Worm (Caenorhabditis elegans) whole organism, mixed stage, embryonic: Measurements from ENCODE around the gene nep-21.

Experiments used
- M03D4.4 ChIP-seq: sonication (generic microtip); optimal IDR thresholded peaks from 2 replicates; lab custom pipeline; 2017; ENCODE audit warnings: mild to moderate bottlenecking, missing genetic modification characterization, missing compliant biosample characterization
- bed-3 ChIP-seq: fragments of 200-800 bp; sonication (Bioruptor generic); optimal IDR thresholded peaks from 3 replicates; lab custom pipeline; 2018; ENCODE audit warnings: mild to moderate bottlenecking, missing genetic modification characterization, moderate library complexity, missing compliant biosample characterization
- ceh-39 ChIP-seq: fragments of 150-350 bp; optimal IDR thresholded peaks from 2 replicates; lab custom pipeline; 2014; ENCODE audit warnings: missing biosample characterization, missing genetic modification characterization
- ceh-43 ChIP-seq: fragments of 200-800 bp; sonication (Bioruptor generic); optimal IDR thresholded peaks from 2 replicates; lab custom pipeline; 2018; ENCODE audit warnings: mild to moderate bottlenecking, missing genetic modification characterization, moderate library complexity, missing compliant biosample characterization
- ceh-83 ChIP-seq: fragments of 200-800 bp; sonication (Bioruptor generic); optimal IDR thresholded peaks from 2 replicates; lab custom pipeline; 2018; ENCODE audit warnings: mild to moderate bottlenecking, missing genetic modification characterization, missing compliant biosample characterization
- ces-1 ChIP-seq: fragments of 150-350 bp; optimal IDR thresholded peaks from 2 replicates; lab custom pipeline; 2014; ENCODE audit warnings: missing biosample characterization, missing genetic modification reagents, missing genetic modification characterization
- cnd-1 ChIP-seq: fragments of 200-800 bp; sonication (Bioruptor generic); optimal IDR thresholded peaks from 2 replicates; lab custom pipeline; 2018; ENCODE audit warnings: mild to moderate bottlenecking, missing genetic modification characterization, missing compliant biosample characterization
- drap-1 ChIP-seq: fragments of 200-800 bp; sonication (Bioruptor generic); optimal IDR thresholded peaks from 3 replicates; lab custom pipeline; 2018; ENCODE audit warnings: mild to moderate bottlenecking, missing genetic modification characterization, missing compliant biosample characterization
- elt-1 ChIP-seq: sonication (generic microtip); optimal IDR thresholded peaks from 2 replicates; lab custom pipeline; 2017; ENCODE audit warnings: missing genetic modification characterization, mild to moderate bottlenecking, missing compliant biosample characterization, antibody characterized with exemption, moderate library complexity, borderline replicate concordance; ENCODE audit not compliant: insufficient read depth
- elt-3 ChIP-seq: fragments of 150-350 bp; optimal IDR thresholded peaks from 2 replicates; lab custom pipeline; 2014; ENCODE audit warnings: missing biosample characterization, missing genetic modification characterization
- ham-2 ChIP-seq: fragments of 200-800 bp; sonication (Bioruptor generic); optimal IDR thresholded peaks from 2 replicates; lab custom pipeline; 2018; ENCODE audit warnings: mild to moderate bottlenecking, missing genetic modification characterization, missing compliant biosample characterization
- hlh-1 ChIP-seq: fragments of 150-350 bp; optimal IDR thresholded peaks from 2 replicates; lab custom pipeline; 2014; ENCODE audit warnings: missing biosample characterization, missing genetic modification reagents, missing genetic modification characterization
- lin-13 ChIP-seq: fragments of 150-350 bp; optimal IDR thresholded peaks from 2 replicates; lab custom pipeline; 2014; ENCODE audit warnings: missing biosample characterization, missing genetic modification characterization
- lin-32 ChIP-seq: fragments of 200-800 bp; sonication (Bioruptor generic); optimal IDR thresholded peaks from 2 replicates; lab custom pipeline; 2018; ENCODE audit warnings: mild to moderate bottlenecking, missing genetic modification characterization, missing compliant biosample characterization
- lsy-2 ChIP-seq: fragments of 150-350 bp; optimal IDR thresholded peaks from 2 replicates; lab custom pipeline; 2014; ENCODE audit warnings: missing biosample characterization, missing genetic modification characterization
- mep-1 ChIP-seq: fragments of 150-350 bp; optimal IDR thresholded peaks from 2 replicates; lab custom pipeline; 2017; ENCODE audit warnings: missing biosample characterization, missing genetic modification reagents, missing genetic modification characterization, inconsistent platforms
- nhr-12 ChIP-seq: fragments of 150-350 bp; optimal IDR thresholded peaks from 2 replicates; lab custom pipeline; 2014; ENCODE audit warnings: missing biosample characterization, missing genetic modification characterization
- nhr-2 ChIP-seq: fragments of 150-350 bp; optimal IDR thresholded peaks from 2 replicates; lab custom pipeline; 2014; ENCODE audit warnings: missing biosample characterization, missing genetic modification characterization
- nhr-237 ChIP-seq: fragments of 150-350 bp; optimal IDR thresholded peaks from 2 replicates; lab custom pipeline; 2014; ENCODE audit warnings: missing biosample characterization, missing genetic modification characterization
- nhr-28 ChIP-seq: fragments of 150-350 bp; optimal IDR thresholded peaks from 2 replicates; lab custom pipeline; 2014; ENCODE audit warnings: missing biosample characterization, missing genetic modification characterization
- nhr-76 ChIP-seq: sonication (generic microtip); optimal IDR thresholded peaks from 2 replicates; lab custom pipeline; 2017; ENCODE audit warnings: missing biosample characterization, missing genetic modification characterization
- pha-4 ChIP-seq: fragments of 150-350 bp; optimal IDR thresholded peaks from 2 replicates; lab custom pipeline; 2018; ENCODE audit warnings: missing biosample characterization, missing genetic modification reagents, missing genetic modification characterization
- sem-2 ChIP-seq: fragments of 200-800 bp; sonication (Bioruptor generic); optimal IDR thresholded peaks from 2 replicates; lab custom pipeline; 2018; ENCODE audit warnings: mild to moderate bottlenecking, missing genetic modification characterization, missing compliant biosample characterization
- snpc-4 ChIP-seq: fragments of 150-350 bp; optimal IDR thresholded peaks from 2 replicates; lab custom pipeline; 2014; ENCODE audit warnings: missing biosample characterization, missing genetic modification characterization
- sptf-1 ChIP-seq: sonication (generic microtip); optimal IDR thresholded peaks from 2 replicates; lab custom pipeline; 2017; ENCODE audit warnings: mild to moderate bottlenecking, missing genetic modification characterization, moderate library complexity, missing compliant biosample characterization
- tbx-8 ChIP-seq: fragments of 200-800 bp; sonication (Bioruptor generic); optimal IDR thresholded peaks from 2 replicates; lab custom pipeline; 2018; ENCODE audit warnings: mild to moderate bottlenecking, missing genetic modification characterization, moderate library complexity, missing compliant biosample characterization
- unc-120 ChIP-seq: sonication (generic microtip); optimal IDR thresholded peaks from 2 replicates; lab custom pipeline; 2017; ENCODE audit warnings: missing genetic modification characterization, missing compliant biosample characterization; ENCODE audit not compliant: poor library complexity, severe bottlenecking
- unc-39 ChIP-seq: fragments of 150-350 bp; optimal IDR thresholded peaks from 2 replicates; lab custom pipeline; 2014; ENCODE audit warnings: missing biosample characterization, missing genetic modification characterization
- unc-62 ChIP-seq: fragments of 150-350 bp; optimal IDR thresholded peaks from 2 replicates; lab custom pipeline; 2014; ENCODE audit warnings: missing biosample characterization, missing genetic modification reagents, missing genetic modification characterization
- zip-8 ChIP-seq: fragments of 150-350 bp; optimal IDR thresholded peaks from 2 replicates; lab custom pipeline; 2014; ENCODE audit warnings: missing biosample characterization, missing genetic modification characterization
- ztf-11 ChIP-seq: fragments of 150-350 bp; optimal IDR thresholded peaks from 2 replicates; lab custom pipeline; 2014; ENCODE audit warnings: missing biosample characterization, missing genetic modification characterization

nep-21 gene

ce11 chrV:14182860-14183259 is 43.4 kb downstream of the nep-21 start, which contains the start of gene cest-2.3:
cest-2.3 (minus strand) TSS chrV:14182960.
- TF ChIP-seq hlh-1 (tag; lab: Kevin White, UChicago): no peak
- TF ChIP-seq sem-2 (GFP tag; lab: Kevin White, UChicago): no peak
- TF ChIP-seq lsy-2 (tag; lab: Kevin White, UChicago): no peak
- no peak for TF ChIP-seq cnd-1
- TF ChIP-seq nhr-76: no peak
- no peak for TF ChIP-seq sptf-1 (tag; lab: Kevin White, UChicago)
- no peak for TF ChIP-seq elt-3 (tag; lab: Kevin White, UChicago)
- no peak for TF ChIP-seq zip-8
- TF ChIP-seq nhr-237 (tag; lab: Kevin White, UChicago): no peak
- no peak for TF ChIP-seq ceh-83 (GFP tag; lab: Kevin White, UChicago)

- TF ChIP-seq cnd-1 (no peak), unc-39 (tag; lab: Kevin White, UChicago) (no peak), elt-1 (tag; lab: Kevin White, UChicago) (no peak), zip-8 (no peak), bed-3 (GFP tag; lab: Kevin White, UChicago) (no peak), M03D4.4 (no peak), ceh-43 (GFP tag; lab: Kevin White, UChicago) (no peak), nhr-12 (tag; lab: Kevin White, UChicago) (no peak), ztf-11 (tag; lab: Kevin White, UChicago) (no peak), drap-1 (GFP tag; lab: Kevin White, UChicago) (no peak), sptf-1 (tag; lab: Kevin White, UChicago) (no peak), lin-32 (GFP tag; lab: Kevin White, UChicago) (no peak), ham-2 (no peak), elt-3 (tag; lab: Kevin White, UChicago) (no peak), ceh-83 (GFP tag; lab: Kevin White, UChicago) (no peak), ces-1 (GFP tag; lab: Kevin White, UChicago) (no peak), unc-62 (GFP tag; lab: Kevin White, UChicago) (no peak), lin-13 (tag; lab: Kevin White, UChicago) (no peak), unc-120 (no peak), ceh-39 (tag; lab: Kevin White, UChicago) (no peak)
These were observed 46.3 kb downstream of the nep-21 start, which contains the start of gene ZC376.8 for ce11 chrV:14179947-14180346. ZC376.8 (plus strand) TSS chrV:14180247.

ce11 chrV:14177657-14178129 is 48.6 kb downstream of the nep-21 start, which contains the start of gene ceh-74:
ceh-74 (plus strand) TSS chrV:14178079.
- TF ChIP-seq mep-1 (peak; percentile 32), tbx-8 (GFP tag; lab: Kevin White, UChicago) (no peak)

ce11 chrV:14176572-14176971 is 49.7 kb downstream of the nep-21 start:
- TF ChIP-seq snpc-4 (tag; lab: Kevin White, UChicago): no peak
- no peak for TF ChIP-seq elt-3 (tag; lab: Kevin White, UChicago)
- TF ChIP-seq unc-120: no peak
- TF ChIP-seq M03D4.4: no peak
- TF ChIP-seq nhr-76: no peak
- no peak for TF ChIP-seq nhr-2
- no peak for TF ChIP-seq lin-32 (GFP tag; lab: Kevin White, UChicago)

DNA sequence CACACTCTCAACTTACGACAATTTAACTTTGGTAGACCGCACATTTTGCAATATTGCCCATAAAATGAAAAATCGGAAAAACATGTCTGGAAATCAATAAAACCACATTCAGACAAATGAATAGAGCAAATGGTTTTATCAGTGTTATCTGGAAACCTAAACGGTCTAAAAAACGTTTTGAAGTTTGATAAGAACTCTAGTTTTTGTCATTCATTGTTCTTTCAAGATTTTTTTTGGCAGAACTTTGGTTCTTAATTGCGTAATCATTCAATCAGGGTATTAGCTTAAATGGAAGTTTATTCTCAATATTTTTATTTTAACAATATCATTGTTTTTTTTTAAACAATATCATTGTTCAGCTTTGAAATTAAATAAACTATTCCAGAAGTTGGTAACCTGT is 51.1 kb downstream of the nep-21 start, which contains the start of gene cest-2.2:
Gene cest-2.2 (minus strand): TSS at position 140 of the 400 bp plus-strand sequence.
- TF ChIP-seq lin-32 (GFP tag; lab: Kevin White, UChicago) (no peak), zip-8 (peak; percentile 85), pha-4 (no peak), M03D4.4 (no peak), elt-1 (tag; lab: Kevin White, UChicago) (no peak)
- TF ChIP-seq, all 35 proteins: peak for 1

- TF ChIP-seq nhr-2 (no peak), unc-39 (tag; lab: Kevin White, UChicago) (no peak), hlh-1 (tag; lab: Kevin White, UChicago) (no peak), drap-1 (GFP tag; lab: Kevin White, UChicago) (no peak), unc-120 (no peak), elt-3 (tag; lab: Kevin White, UChicago) (no peak), nhr-28 (tag; lab: Kevin White, UChicago) (no peak), zip-8 (no peak), nhr-237 (tag; lab: Kevin White, UChicago) (no peak), ces-1 (GFP tag; lab: Kevin White, UChicago) (no peak), lin-13 (tag; lab: Kevin White, UChicago) (no peak), lsy-2 (tag; lab: Kevin White, UChicago) (no peak), ham-2 (no peak)
These were observed 55.0 kb downstream of the nep-21 start, which contains the start of gene cest-2.1 for ce11 chrV:14171284-14171683. cest-2.1 (minus strand) TSS chrV:14171481.
